Worm (Caenorhabditis elegans) whole organism, midembryonic: Measurements from ENCODE around the gene phf-14.
"Not testable (repeated sequence)": the region's sequence is repeated elsewhere in the genome, so short reads cannot be mapped to it uniquely, and the experiment has no call there.

Experiments
- T22C8.4 ChIP-seq: fragments of 200-800 bp; sonication (Bioruptor generic); IDR thresholded peaks from 2 replicates; pipeline ENCODE4 v1.3.6; 2022; ENCODE audit warnings: missing genetic modification characterization, missing compliant biosample characterization
- cog-1 ChIP-seq: sonication (generic microtip); optimal IDR thresholded peaks from 2 replicates; lab custom pipeline; 2016; ENCODE audit warnings: missing genetic modification characterization, missing compliant biosample characterization
- flt-1 ChIP-seq: fragments of 200-800 bp; sonication (Bioruptor generic); IDR thresholded peaks from 2 replicates; pipeline ENCODE4 v1.3.6; 2022; ENCODE audit warnings: missing genetic modification characterization, missing compliant biosample characterization
- klf-2 ChIP-seq: fragments of 200-800 bp; sonication (Bioruptor generic); conservative IDR thresholded peaks from 2 replicates; pipeline ENCODE4 v1.3.6; 2022; ENCODE audit warnings: missing genetic modification reagents, missing genetic modification characterization, missing compliant biosample characterization
- med-1 ChIP-seq: sonication (generic microtip); optimal IDR thresholded peaks from 2 replicates; lab custom pipeline; 2017; ENCODE audit warnings: missing genetic modification characterization, mild to moderate bottlenecking, missing compliant biosample characterization, antibody characterized with exemption, missing genetic modification reagents; ENCODE audit not compliant: insufficient read depth
- ref-1 ChIP-seq: fragments of 200-800 bp; sonication (Bioruptor generic); conservative IDR thresholded peaks from 2 replicates; pipeline ENCODE4 v1.3.6; 2022; ENCODE audit warnings: missing genetic modification reagents, missing genetic modification characterization, missing compliant biosample characterization
- tab-1 ChIP-seq: fragments of 200-800 bp; sonication (Bioruptor generic); IDR thresholded peaks from 2 replicates; pipeline ENCODE4 v1.3.6; 2022; ENCODE audit warnings: missing genetic modification characterization, missing compliant biosample characterization
- ztf-23 ChIP-seq: fragments of 200-800 bp; sonication (Bioruptor generic); IDR thresholded peaks from 2 replicates; pipeline ENCODE4 v1.3.6; 2022; ENCODE audit warnings: missing genetic modification reagents, missing genetic modification characterization, missing compliant biosample characterization
- ztf-29 ChIP-seq: fragments of 200-800 bp; sonication (Bioruptor generic); IDR thresholded peaks from 2 replicates; pipeline ENCODE4 v1.3.6; 2022; ENCODE audit warnings: missing genetic modification reagents, missing genetic modification characterization, missing compliant biosample characterization

phf-14 gene

ce11 chrV:17859519-17859918, 11.7 kb upstream of the phf-14 start:
- no peak for TF ChIP-seq ztf-23
- TF ChIP-seq cog-1 (tag; lab: Kevin White, UChicago): no peak
- no peak for TF ChIP-seq tab-1 (GFP tag; lab: Robert Waterston, UW)
- no peak for TF ChIP-seq ztf-29 (GFP tag; lab: Robert Waterston, UW)
- TF ChIP-seq ref-1 (GFP tag; lab: Robert Waterston, UW): no peak
- TF ChIP-seq flt-1 (GFP tag; lab: Robert Waterston, UW): no peak
- no peak for TF ChIP-seq med-1 (GFP tag; lab: Kevin White, UChicago)
- no peak for TF ChIP-seq T22C8.4
- no peak for TF ChIP-seq klf-2

ce11 chrV:17865309-17865708, 5.9 kb upstream of the phf-14 start, which contains the start of gene Y59A8A.8:
Gene Y59A8A.8, plus strand, starts transcription at chrV:17865609.
- not testable (repeated sequence) for TF ChIP-seq ztf-29 (GFP tag; lab: Robert Waterston, UW); cog-1 (tag; lab: Kevin White, UChicago); flt-1 (GFP tag; lab: Robert Waterston, UW)

- TF ChIP-seq med-1 (GFP tag; lab: Kevin White, UChicago) (no peak), ztf-23 (no peak), tab-1 (GFP tag; lab: Robert Waterston, UW) (no peak), T22C8.4 (no peak), flt-1 (GFP tag; lab: Robert Waterston, UW) (no peak), ztf-29 (GFP tag; lab: Robert Waterston, UW) (no peak), cog-1 (tag; lab: Kevin White, UChicago) (no peak), klf-2 (no peak), ref-1 (GFP tag; lab: Robert Waterston, UW) (no peak)
These were observed 624 bp upstream of the phf-14 start, which contains the start of gene csn-1 for ce11 chrV:17870569-17870968. Gene csn-1, minus strand, starts transcription at chrV:17870651.

ce11 chrV:17888939-17889338, 17.7 kb downstream of the phf-14 start, which contains the start of gene C06H5.6:
Gene C06H5.6, minus strand, starts transcription at chrV:17888984.
- TF ChIP-seq ztf-29 (GFP tag; lab: Robert Waterston, UW) (no peak), ref-1 (GFP tag; lab: Robert Waterston, UW) (no peak), klf-2 (no peak), tab-1 (GFP tag; lab: Robert Waterston, UW) (no peak), flt-1 (GFP tag; lab: Robert Waterston, UW) (no peak), med-1 (GFP tag; lab: Kevin White, UChicago) (no peak), ztf-23 (no peak), T22C8.4 (no peak), cog-1 (tag; lab: Kevin White, UChicago) (no peak)

ce11 chrV:17891317-17891716, 20.1 kb downstream of the phf-14 start:
- TF ChIP-seq ref-1 (GFP tag; lab: Robert Waterston, UW) (no peak), T22C8.4 (no peak), tab-1 (GFP tag; lab: Robert Waterston, UW) (no peak), flt-1 (GFP tag; lab: Robert Waterston, UW) (no peak), ztf-23 (no peak)

- TF ChIP-seq flt-1 (GFP tag; lab: Robert Waterston, UW); ref-1 (GFP tag; lab: Robert Waterston, UW); ztf-23: not testable (repeated sequence)
These were observed 22.8 kb downstream of the phf-14 start, which contains the start of gene C06H5.11 for ce11 chrV:17893959-17894358. Gene C06H5.11, minus strand, starts transcription at chrV:17894059.

ce11 chrV:17894485-17894884, 23.3 kb downstream of the phf-14 start, which contains the start of gene C06H5.12:
Gene C06H5.12, plus strand, starts transcription at chrV:17894785.
- not testable (repeated sequence) for TF ChIP-seq tab-1 (GFP tag; lab: Robert Waterston, UW); cog-1 (tag; lab: Kevin White, UChicago); klf-2

- TF ChIP-seq ztf-29 (GFP tag; lab: Robert Waterston, UW): no peak
- no peak for TF ChIP-seq flt-1 (GFP tag; lab: Robert Waterston, UW)
- no peak for TF ChIP-seq cog-1 (tag; lab: Kevin White, UChicago)
- TF ChIP-seq ztf-23: no peak
- no peak for TF ChIP-seq med-1 (GFP tag; lab: Kevin White, UChicago)
- no peak for TF ChIP-seq klf-2
- no peak for TF ChIP-seq ref-1 (GFP tag; lab: Robert Waterston, UW)
- TF ChIP-seq T22C8.4: no peak
- TF ChIP-seq tab-1 (GFP tag; lab: Robert Waterston, UW): no peak
These were observed 25.7 kb downstream of the phf-14 start, which contains the start of gene fbxa-156 for ce11 chrV:17896736-17897353. Gene fbxa-156, minus strand, starts transcription at chrV:17896786.

- TF ChIP-seq tab-1 (GFP tag; lab: Robert Waterston, UW); med-1 (GFP tag; lab: Kevin White, UChicago); ztf-29 (GFP tag; lab: Robert Waterston, UW): not testable (repeated sequence)
These were observed 26.5 kb downstream of the phf-14 start, which contains the start of gene C06H5.13 for ce11 chrV:17897646-17898045. Gene C06H5.13, minus strand, starts transcription at chrV:17897746.

ce11 chrV:17899503-17899902, 28.3 kb downstream of the phf-14 start, which contains the start of gene fbxa-157:
Gene fbxa-157, plus strand, starts transcription at chrV:17899803.
- TF ChIP-seq cog-1 (tag; lab: Kevin White, UChicago): no peak
- TF ChIP-seq ref-1 (GFP tag; lab: Robert Waterston, UW): no peak
- TF ChIP-seq tab-1 (GFP tag; lab: Robert Waterston, UW): no peak
- TF ChIP-seq ztf-29 (GFP tag; lab: Robert Waterston, UW): no peak
- no peak for TF ChIP-seq flt-1 (GFP tag; lab: Robert Waterston, UW)
- no peak for TF ChIP-seq med-1 (GFP tag; lab: Kevin White, UChicago)
- TF ChIP-seq ztf-23: no peak
- TF ChIP-seq T22C8.4: no peak
- no peak for TF ChIP-seq klf-2
